Fruit fly (Drosophila melanogaster) Kc167 (cell line): ENCODE data around the gene CG31140.

Experiments
- Myc ChIP-seq: fragments of >200 bp; optimal IDR thresholded peaks from 2 replicates; lab custom pipeline; 2017; ENCODE audit warnings: missing external identifiers
- ttk ChIP-seq: sonication (Bioruptor generic); optimal IDR thresholded peaks from 2 replicates; lab custom pipeline; 2017; ENCODE audit warnings: missing external identifiers

- TF ChIP-seq ttk (no peak), Myc (lab: Kevin White, UChicago) (no peak)
Measured at dm6 chr3R:23922502-23923350, 40.3 kb upstream of the CG31140 start, which contains the start of the genes sba and CG31141.
